Worm (Caenorhabditis elegans): Measurements from ENCODE around the gene idpb-4.

ce11 chrII:8776504-8776903 is 39.1 kb upstream of the idpb-4 start:
- TF ChIP-seq tbx-37 (GFP tag; conservative IDR thresholded peaks at IDR 0.05): no peak
- no peak for TF ChIP-seq F13C5.2 (tag; optimal IDR thresholded peaks at IDR 0.05)
- no peak for TF ChIP-seq pes-1 (GFP tag; IDR thresholded peaks at IDR 0.05)
- no peak for TF ChIP-seq B0310.2 (tag; optimal IDR thresholded peaks at IDR 0.05)
- TF ChIP-seq flt-1 (GFP tag; IDR thresholded peaks at IDR 0.05): no peak
- no peak for TF ChIP-seq hmbx-1 (tag; optimal IDR thresholded peaks at IDR 0.05)
- TF ChIP-seq sea-1 (GFP tag; conservative IDR thresholded peaks at IDR 0.05): no peak
- TF ChIP-seq ceh-13 (GFP tag; optimal IDR thresholded peaks at IDR 0.05): no peak

Measured in whole organism, early embryonic.